Fruit fly (Drosophila melanogaster): Measurements from ENCODE around the gene CG31248.

CG31248 gene

dm6 chr3R:7127966-7128365 is 1.2 kb upstream of the CG31248 start, which contains the start of gene CG10068 (continued):
- TF ChIP-seq dpn (GFP tag; optimal IDR thresholded peaks at IDR 0.05) (peak; percentile 87), Lpt (GFP tag; optimal IDR thresholded peaks at IDR 0.05) (no peak), CG18476 (GFP tag; optimal IDR thresholded peaks at IDR 0.05) (peak; percentile 91), jing (GFP tag; optimal IDR thresholded peaks at IDR 0.05) (peak; percentile 72), yki (optimal IDR thresholded peaks at IDR 0.05) (no peak), CG11504 (tag; optimal IDR thresholded peaks at IDR 0.05) (peak; percentile 90), CG3838 (GFP tag; optimal IDR thresholded peaks at IDR 0.05) (peak; percentile 71), Hr3 (GFP tag; optimal IDR thresholded peaks at IDR 0.05) (peak; percentile 77), CG2129 (GFP tag; IDR thresholded peaks at IDR 0.05; ENCODE audit: partially characterized antibody) (no peak), org-1 (GFP tag; optimal IDR thresholded peaks at IDR 0.05) (peak; percentile 73), lbe (GFP tag; optimal IDR thresholded peaks at IDR 0.05) (peak; percentile 81), CG4617 (GFP tag; optimal IDR thresholded peaks at IDR 0.05; ENCODE audit: borderline replicate concordance) (peak; percentile 78), bowl (GFP tag; IDR thresholded peaks at IDR 0.05) (peak; percentile 87), HmgD (GFP tag; optimal IDR thresholded peaks at IDR 0.05) (peak; percentile 60), ttk (GFP tag; IDR thresholded peaks at IDR 0.05) (peak; percentile 92), Sox100B (GFP tag; optimal IDR thresholded peaks at IDR 0.05) (peak; percentile 79), CG7839 (tag; optimal IDR thresholded peaks at IDR 0.05) (peak; percentile 88), dm (GFP tag; optimal IDR thresholded peaks at IDR 0.05) (peak; percentile 62), sisA (GFP tag; IDR thresholded peaks at IDR 0.05) (peak; percentile 78), ind (GFP tag; optimal IDR thresholded peaks at IDR 0.05) (peak; percentile 83), CG8388 (GFP tag; optimal IDR thresholded peaks at IDR 0.05) (peak; percentile 87), gcm (GFP tag; optimal IDR thresholded peaks at IDR 0.05) (peak; percentile 87), CG7372 (GFP tag; IDR thresholded peaks at IDR 0.05) (peak; percentile 89), Scr (GFP tag; IDR thresholded peaks at IDR 0.05; ENCODE audit: partially characterized antibody) (0 out of 2 replicates have a peak, but pooled peaks have one; percentile 22), luna (GFP tag; optimal IDR thresholded peaks at IDR 0.05) (peak; percentile 52), TFAM (GFP tag; optimal IDR thresholded peaks at IDR 0.05) (peak; percentile 61), CG2875 (GFP tag; optimal IDR thresholded peaks at IDR 0.05) (peak; percentile 77), CG9609 (GFP tag; optimal IDR thresholded peaks at IDR 0.05) (peak; percentile 87), CG9727 (GFP tag; optimal IDR thresholded peaks at IDR 0.05) (peak; percentile 92), CG15696 (tag; optimal IDR thresholded peaks at IDR 0.05) (peak; percentile 85), Atf6 (GFP tag; IDR thresholded peaks at IDR 0.05) (peak; percentile 89), pan (optimal IDR thresholded peaks at IDR 0.05) (no peak), pan (GFP tag; optimal IDR thresholded peaks at IDR 0.05 in 1 of 2, IDR thresholded peaks at IDR 0.05 in 1 of 2) (peak in 1 of 2 experiments; percentile 97), CG17802 (tag; optimal IDR thresholded peaks at IDR 0.05) (peak; percentile 69), en (GFP tag; optimal IDR thresholded peaks at IDR 0.05) (peak; percentile 79), Blimp-1 (GFP tag; optimal IDR thresholded peaks at IDR 0.05) (peak; percentile 84), CG15269 (tag; optimal IDR thresholded peaks at IDR 0.05) (peak; percentile 88), amos (GFP tag; IDR thresholded peaks at IDR 0.05; ENCODE audit: partially characterized antibody) (no peak), BtbVII (GFP tag; optimal IDR thresholded peaks at IDR 0.05) (peak; percentile 81), zen2 (GFP tag; IDR thresholded peaks at IDR 0.05; ENCODE audit: partially characterized antibody) (0 out of 3 replicates have a peak, but pooled peaks have one; percentile 6), CG7987 (GFP tag; optimal IDR thresholded peaks at IDR 0.05) (peak; percentile 76), CG4820 (GFP tag; optimal IDR thresholded peaks at IDR 0.05) (peak; percentile 84), danr (GFP tag; IDR thresholded peaks at IDR 0.05) (peak; percentile 86), slbo (GFP tag; IDR thresholded peaks at IDR 0.05) (peak; percentile 88), CG15601 (tag; optimal IDR thresholded peaks at IDR 0.05) (peak; percentile 88), otp (GFP tag; IDR thresholded peaks at IDR 0.05) (peak; percentile 92), B-H1 (GFP tag; IDR thresholded peaks at IDR 0.05) (peak; percentile 86), sna (GFP tag; IDR thresholded peaks at IDR 0.05; ENCODE audit: partially characterized antibody) (peak; percentile 59; the same call in 1 of the 2 replicates), Med (GFP tag) (peak; percentile 99), CG4328 (GFP tag; optimal IDR thresholded peaks at IDR 0.05) (peak; percentile 71), hth (optimal IDR thresholded peaks at IDR 0.05) (no peak)

All from whole organism, embryonic.